Fruit fly (Drosophila melanogaster): ENCODE data around the gene CG15771.
A peak's percentile ranks its signal among the peaks of the same experiment; 100 is the strongest.

The CG15771 gene

dm6 chrX:5718476-5719012, 36.8 kb upstream of the CG15771 start (continued):
- TF ChIP-seq Hand (GFP tag; optimal IDR thresholded peaks at IDR 0.05) (peak; percentile 71), unpg (GFP tag; optimal IDR thresholded peaks at IDR 0.05) (peak; percentile 64), pb (GFP tag; optimal IDR thresholded peaks at IDR 0.05) (no peak), Bdp1 (GFP tag; optimal IDR thresholded peaks at IDR 0.05) (no peak), CG17328 (GFP tag; IDR thresholded peaks at IDR 0.05) (peak; percentile 43), lmd (GFP tag; IDR thresholded peaks at IDR 0.05) (peak; percentile 71; the same call in 1 of the 2 replicates), CG7928 (GFP tag; optimal IDR thresholded peaks at IDR 0.05) (peak; percentile 12), CG30403 (GFP tag; optimal IDR thresholded peaks at IDR 0.05) (peak; percentile 52), CG3407 (GFP tag; optimal IDR thresholded peaks at IDR 0.05) (no peak), rib (GFP tag; IDR thresholded peaks at IDR 0.05) (peak; percentile 84), BtbVII (GFP tag; optimal IDR thresholded peaks at IDR 0.05) (peak; percentile 56), Atf3 (GFP tag; optimal IDR thresholded peaks at IDR 0.05) (no peak), CG1647 (GFP tag; optimal IDR thresholded peaks at IDR 0.05) (no peak), Ptx1 (GFP tag; IDR thresholded peaks at IDR 0.05) (peak; percentile 67), CG9215 (GFP tag; IDR thresholded peaks at IDR 0.05) (peak; percentile 64; the same call in 1 of the 2 replicates), stwl (tag; optimal IDR thresholded peaks at IDR 0.05) (no peak), amos (GFP tag; IDR thresholded peaks at IDR 0.05; ENCODE audit: partially characterized antibody) (no peak), da (GFP tag; optimal IDR thresholded peaks at IDR 0.05) (no peak), CG7786 (GFP tag; optimal IDR thresholded peaks at IDR 0.05) (no peak), en (GFP tag; optimal IDR thresholded peaks at IDR 0.05) (no peak), inv (GFP tag; IDR thresholded peaks at IDR 0.05; ENCODE audit: partially characterized antibody) (no peak), CG14965 (GFP tag; optimal IDR thresholded peaks at IDR 0.05; ENCODE audit: borderline replicate concordance) (no peak), fu2 (GFP tag; optimal IDR thresholded peaks at IDR 0.05) (no peak), YL-1 (GFP tag; optimal IDR thresholded peaks at IDR 0.05) (no peak), HHEX (GFP tag; optimal IDR thresholded peaks at IDR 0.05) (peak; percentile 71), CG3281 (GFP tag; optimal IDR thresholded peaks at IDR 0.05) (peak; percentile 81), CG7556 (GFP tag; optimal IDR thresholded peaks at IDR 0.05) (peak; percentile 46), zf30C (GFP tag; optimal IDR thresholded peaks at IDR 0.05) (no peak), Chrac-16 (GFP tag; optimal IDR thresholded peaks at IDR 0.05) (peak; percentile 37), chif (GFP tag; optimal IDR thresholded peaks at IDR 0.05) (no peak), Lhr (GFP tag; optimal IDR thresholded peaks at IDR 0.05) (no peak), CG2889 (GFP tag; IDR thresholded peaks at IDR 0.05) (0 out of 3 replicates have a peak, but pooled peaks have one; percentile 50), esg (GFP tag; conservative IDR thresholded peaks at IDR 0.05) (peak; percentile 37; the same call in 1 of the 2 replicates), NfI (GFP tag; optimal IDR thresholded peaks at IDR 0.05) (peak; percentile 65), CG16863 (GFP tag; optimal IDR thresholded peaks at IDR 0.05) (no peak), tgo (GFP tag; IDR thresholded peaks at IDR 0.05) (peak; percentile 69), chinmo (GFP tag; IDR thresholded peaks at IDR 0.05; ENCODE audit: partially characterized antibody) (no peak), sima (GFP tag; optimal IDR thresholded peaks at IDR 0.05) (no peak), crc (GFP tag; optimal IDR thresholded peaks at IDR 0.05) (no peak), CG3838 (GFP tag; optimal IDR thresholded peaks at IDR 0.05) (no peak), CG14014 (GFP tag; IDR thresholded peaks at IDR 0.05) (peak; percentile 84), Mrtf (GFP tag; IDR thresholded peaks at IDR 0.05) (0 out of 3 replicates have a peak, but pooled peaks have one; percentile 57), Dll (GFP tag; IDR thresholded peaks at IDR 0.05; ENCODE audit: partially characterized antibody) (no peak), CG4328 (GFP tag; optimal IDR thresholded peaks at IDR 0.05) (peak; percentile 28), C15 (GFP tag; IDR thresholded peaks at IDR 0.05) (0 out of 3 replicates have a peak, but pooled peaks have one; percentile 17), jigr1 (GFP tag; IDR thresholded peaks at IDR 0.05) (no peak), slp2 (GFP tag; optimal IDR thresholded peaks at IDR 0.05) (no peak), sd (tag; optimal IDR thresholded peaks at IDR 0.05) (peak; percentile 86), vvl (GFP tag; IDR thresholded peaks at IDR 0.05) (peak; percentile 76), pan (optimal IDR thresholded peaks at IDR 0.05) (no peak), pan (GFP tag; optimal IDR thresholded peaks at IDR 0.05 in 1 of 2, IDR thresholded peaks at IDR 0.05 in 1 of 2) (peak in 1 of 2 experiments; percentile 65)

Measured in whole organism, embryonic.